Worm (Caenorhabditis elegans) whole organism, late embryonic: ENCODE data around the gene ZK512.1.

Experiments used
- C08G9.2 ChIP-seq: sonication (generic microtip); optimal IDR thresholded peaks from 2 replicates; lab custom pipeline; 2016; ENCODE audit warnings: mild to moderate bottlenecking, missing genetic modification characterization, moderate library complexity, missing compliant biosample characterization
- C38D4.7 ChIP-seq: fragments of 200-800 bp; sonication (Bioruptor generic); optimal IDR thresholded peaks from 2 replicates; lab custom pipeline; 2018; ENCODE audit warnings: mild to moderate bottlenecking, missing genetic modification characterization, moderate library complexity, missing compliant biosample characterization
- K02D7.2 ChIP-seq: sonication (generic microtip); optimal IDR thresholded peaks from 2 replicates; lab custom pipeline; 2017; ENCODE audit warnings: mild to moderate bottlenecking, missing genetic modification characterization, missing compliant biosample characterization
- Y22D7AL.16 ChIP-seq: sonication (generic microtip); optimal IDR thresholded peaks from 2 replicates; lab custom pipeline; 2016; ENCODE audit warnings: missing genetic modification characterization, missing compliant biosample characterization
- ahr-1 ChIP-seq: sonication (generic microtip); optimal IDR thresholded peaks from 2 replicates; lab custom pipeline; 2016; ENCODE audit warnings: missing genetic modification characterization, missing compliant biosample characterization
- ama-1 ChIP-seq: fragments of 150-350 bp; optimal IDR thresholded peaks from 2 replicates; lab custom pipeline; 2014
- ceh-14 ChIP-seq: sonication (generic microtip); optimal IDR thresholded peaks from 2 replicates; lab custom pipeline; 2016; ENCODE audit warnings: missing genotype, missing genetic modification characterization, missing compliant biosample characterization
- ceh-19 ChIP-seq: fragments of 200-800 bp; sonication (Bioruptor generic); optimal IDR thresholded peaks from 2 replicates; lab custom pipeline; 2018; ENCODE audit warnings: mild to moderate bottlenecking, missing genetic modification characterization, missing compliant biosample characterization
- ceh-22 ChIP-seq: sonication (generic microtip); optimal IDR thresholded peaks from 2 replicates; lab custom pipeline; 2017; ENCODE audit warnings: missing biosample characterization, missing genetic modification characterization
- ceh-31 ChIP-seq: sonication (generic microtip); optimal IDR thresholded peaks from 2 replicates; lab custom pipeline; 2016; ENCODE audit warnings: missing genetic modification characterization, missing compliant biosample characterization
- ceh-34 ChIP-seq: sonication (generic microtip); optimal IDR thresholded peaks from 2 replicates; lab custom pipeline; 2016; ENCODE audit warnings: mild to moderate bottlenecking, missing genetic modification characterization, missing compliant biosample characterization
- ceh-48 ChIP-seq: sonication (generic microtip); optimal IDR thresholded peaks from 2 replicates; lab custom pipeline; 2016; ENCODE audit warnings: missing genetic modification characterization, inconsistent platforms, missing compliant biosample characterization
- che-1 ChIP-seq: sonication (generic microtip); optimal IDR thresholded peaks from 2 replicates; lab custom pipeline; 2016; ENCODE audit warnings: mild to moderate bottlenecking, missing genetic modification characterization, missing compliant biosample characterization
- dmd-4 ChIP-seq: sonication (generic microtip); optimal IDR thresholded peaks from 2 replicates; lab custom pipeline; 2016; ENCODE audit warnings: borderline replicate concordance, missing genetic modification characterization, missing compliant biosample characterization
- dve-1 ChIP-seq: sonication (generic microtip); optimal IDR thresholded peaks from 2 replicates; lab custom pipeline; 2017; ENCODE audit warnings: antibody characterized with exemption, mild to moderate bottlenecking, missing genetic modification characterization, missing compliant biosample characterization
- elt-2 ChIP-seq: sonication (generic microtip); optimal IDR thresholded peaks from 2 replicates; lab custom pipeline; 2016; ENCODE audit warnings: missing genetic modification reagents, missing genetic modification characterization, missing compliant biosample characterization
- elt-4 ChIP-seq: sonication (generic microtip); optimal IDR thresholded peaks from 2 replicates; lab custom pipeline; 2016; ENCODE audit warnings: missing genetic modification characterization, missing compliant biosample characterization
- eyg-1 ChIP-seq: sonication (generic microtip); optimal IDR thresholded peaks from 2 replicates; lab custom pipeline; 2016; ENCODE audit warnings: missing genotype, missing genetic modification characterization, missing compliant biosample characterization
- fkh-6 ChIP-seq: sonication (generic microtip); optimal IDR thresholded peaks from 2 replicates; lab custom pipeline; 2016; ENCODE audit warnings: missing genetic modification characterization, missing compliant biosample characterization
- gmeb-2 ChIP-seq: sonication (generic microtip); optimal IDR thresholded peaks from 2 replicates; lab custom pipeline; 2016; ENCODE audit warnings: missing genetic modification characterization, inconsistent platforms, missing compliant biosample characterization
- hlh-13 ChIP-seq: fragments of 200-800 bp; sonication (Bioruptor generic); optimal IDR thresholded peaks from 2 replicates; lab custom pipeline; 2018; ENCODE audit warnings: mild to moderate bottlenecking, missing genetic modification characterization, missing compliant biosample characterization
- hlh-15 ChIP-seq: sonication (generic microtip); optimal IDR thresholded peaks from 2 replicates; lab custom pipeline; 2016; ENCODE audit warnings: missing genetic modification characterization, missing compliant biosample characterization
- hlh-30 ChIP-seq: sonication (generic microtip); optimal IDR thresholded peaks from 2 replicates; lab custom pipeline; 2017; ENCODE audit warnings: antibody characterized with exemption, missing genetic modification characterization, missing compliant biosample characterization; ENCODE audit not compliant: insufficient read depth
- hlh-6 ChIP-seq: sonication (generic microtip); optimal IDR thresholded peaks from 2 replicates; lab custom pipeline; 2016; ENCODE audit warnings: missing genotype, missing genetic modification characterization, missing compliant biosample characterization
- hlh-8 ChIP-seq: sonication (generic microtip); optimal IDR thresholded peaks from 2 replicates; lab custom pipeline; 2016; ENCODE audit warnings: missing genotype, missing genetic modification characterization, missing compliant biosample characterization
- lim-6 ChIP-seq: sonication (generic microtip); optimal IDR thresholded peaks from 2 replicates; lab custom pipeline; 2016; ENCODE audit warnings: missing genetic modification characterization, missing compliant biosample characterization
- lin-11 ChIP-seq: fragments of 200-800 bp; sonication (Bioruptor generic); optimal IDR thresholded peaks from 2 replicates; lab custom pipeline; 2018; ENCODE audit warnings: mild to moderate bottlenecking, missing genetic modification characterization, missing compliant biosample characterization
- madf-2 ChIP-seq: sonication (generic microtip); optimal IDR thresholded peaks from 2 replicates; lab custom pipeline; 2017; ENCODE audit warnings: missing genetic modification characterization, missing compliant biosample characterization
- nfya-1 ChIP-seq: sonication (generic microtip); optimal IDR thresholded peaks from 2 replicates; lab custom pipeline; 2017; ENCODE audit warnings: missing genetic modification characterization, mild to moderate bottlenecking, missing compliant biosample characterization, antibody characterized with exemption, moderate library complexity
- pag-3 ChIP-seq: sonication (generic microtip); optimal IDR thresholded peaks from 2 replicates; lab custom pipeline; 2016; ENCODE audit warnings: missing compliant biosample characterization, missing genetic modification characterization, borderline replicate concordance
- pat-9 ChIP-seq: fragments of 200-800 bp; sonication (Bioruptor generic); optimal IDR thresholded peaks from 2 replicates; lab custom pipeline; 2018; ENCODE audit warnings: mild to moderate bottlenecking, missing genetic modification characterization, moderate library complexity, missing compliant biosample characterization
- pha-4 ChIP-seq: fragments of 150-350 bp; optimal IDR thresholded peaks from 2 replicates; lab custom pipeline; 2018; ENCODE audit warnings: missing biosample characterization, missing genetic modification reagents, missing genetic modification characterization
- pros-1 ChIP-seq: fragments of 150-350 bp; optimal IDR thresholded peaks from 2 replicates; lab custom pipeline; 2014; ENCODE audit warnings: missing biosample characterization, missing genetic modification reagents, missing genetic modification characterization
- ref-2 ChIP-seq: sonication (generic microtip); optimal IDR thresholded peaks from 2 replicates; lab custom pipeline; 2016; ENCODE audit warnings: missing genetic modification characterization, missing compliant biosample characterization
- sdc-2 ChIP-seq: sonication (generic microtip); optimal IDR thresholded peaks from 2 replicates; lab custom pipeline; 2016; ENCODE audit warnings: missing genotype, missing genetic modification characterization, missing compliant biosample characterization
- sox-2 ChIP-seq: fragments of 200-800 bp; sonication (Bioruptor generic); IDR thresholded peaks from 2 replicates; pipeline ENCODE4 v1.3.6; 2022; ENCODE audit warnings: missing genetic modification reagents, missing genetic modification characterization, missing compliant biosample characterization
- syd-9 ChIP-seq: sonication (generic microtip); optimal IDR thresholded peaks from 2 replicates; lab custom pipeline; 2016; ENCODE audit warnings: mild to moderate bottlenecking, missing genetic modification characterization, moderate library complexity, missing compliant biosample characterization
- tbx-2 ChIP-seq: sonication (generic microtip); optimal IDR thresholded peaks from 2 replicates; lab custom pipeline; 2016; ENCODE audit warnings: missing genetic modification characterization, missing compliant biosample characterization
- ttx-3 ChIP-seq: sonication (generic microtip); optimal IDR thresholded peaks from 2 replicates; lab custom pipeline; 2016; ENCODE audit warnings: missing genetic modification reagents, missing genetic modification characterization, missing compliant biosample characterization
- unc-3 ChIP-seq, 2 experiments: fragments of 200-800 bp in 1 of 2; sonication (Bioruptor generic) in 1 of 2; sonication (generic microtip) in 1 of 2; conservative IDR thresholded peaks in 1 of 2; optimal IDR thresholded peaks in 1 of 2; 2 replicates each; pipeline versions ENCODE4 v1.3.6 to Lab custom; 2016 to 2022; ENCODE audit warnings: missing compliant biosample characterization in 2 of 2, missing genetic modification characterization in 2 of 2, missing genetic modification reagents in 1 of 2
- unc-42 ChIP-seq: sonication (generic microtip); optimal IDR thresholded peaks from 2 replicates; lab custom pipeline; 2016; ENCODE audit warnings: missing genotype, missing genetic modification characterization, missing compliant biosample characterization
- unc-55 ChIP-seq: sonication (generic microtip); optimal IDR thresholded peaks from 2 replicates; lab custom pipeline; 2017; ENCODE audit warnings: missing biosample characterization, missing genetic modification reagents, missing genetic modification characterization
- ztf-16 ChIP-seq: sonication (generic microtip); optimal IDR thresholded peaks from 2 replicates; lab custom pipeline; 2017; ENCODE audit warnings: missing genetic modification characterization, missing compliant biosample characterization

ZK512.1 gene

DNA sequence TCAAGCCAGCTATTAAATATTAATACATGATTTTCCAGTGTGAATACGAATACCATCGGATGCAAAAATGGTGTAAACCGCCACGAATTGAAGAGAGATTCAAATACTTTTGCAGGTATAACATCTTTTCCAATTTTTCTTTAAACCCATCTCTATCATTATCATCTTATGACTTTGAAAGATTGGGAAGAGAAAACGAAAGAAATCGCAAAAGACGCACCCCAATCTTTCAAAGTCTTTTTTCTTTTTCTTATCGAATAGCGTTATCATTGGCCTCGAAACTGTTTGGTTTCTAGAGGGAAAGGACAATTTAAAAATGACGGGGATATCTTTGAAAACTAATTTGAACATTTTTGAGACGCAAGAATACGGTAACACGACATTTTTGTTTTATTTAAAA lies 9.1 kb upstream of the ZK512.1 start:
- TF ChIP-seq pag-3 = no peak

DNA sequence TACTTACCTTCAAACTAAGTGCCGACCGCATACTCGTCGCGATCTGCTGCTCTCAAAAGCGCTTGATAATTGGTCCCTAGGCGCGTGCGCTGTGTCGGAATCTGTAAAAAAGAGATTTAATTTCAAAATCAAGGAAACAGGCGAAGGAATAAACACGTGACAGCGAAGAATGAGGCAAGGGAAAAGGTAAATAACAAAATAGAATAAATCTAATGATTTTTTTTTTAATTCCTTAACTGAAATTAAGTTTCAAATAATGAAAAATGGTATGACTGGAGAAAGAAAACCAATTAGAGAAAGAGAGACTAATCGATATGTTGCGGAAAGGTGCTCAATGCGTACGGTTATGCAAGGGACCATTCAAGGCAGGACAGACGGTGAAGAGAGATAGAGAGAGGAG lies 5.6 kb upstream of the ZK512.1 start, which contains the start of gene cya-1:
Gene cya-1, minus strand, starts transcription at position 101 of the 400 bp plus-strand sequence.
- no peak for TF ChIP-seq nfya-1 (tag; lab: Kevin White, UChicago)
- no peak for TF ChIP-seq ceh-14
- TF ChIP-seq dmd-4 (tag; lab: Kevin White, UChicago) = no peak
- no peak for TF ChIP-seq lin-11 (tag; lab: Kevin White, UChicago)
- TF ChIP-seq dve-1 (tag; lab: Kevin White, UChicago) = no peak
- TF ChIP-seq elt-4 = no peak
- no peak for TF ChIP-seq lim-6 (tag; lab: Kevin White, UChicago)
- TF ChIP-seq ceh-22 = no peak
- TF ChIP-seq hlh-8 (tag; lab: Kevin White, UChicago) = no peak
- TF ChIP-seq madf-2 (tag; lab: Kevin White, UChicago) = no peak
- TF ChIP-seq fkh-6 (tag; lab: Kevin White, UChicago) = no peak
- no peak for TF ChIP-seq pros-1 (tag; lab: Kevin White, UChicago)
- TF ChIP-seq Y22D7AL.16 (tag; lab: Kevin White, UChicago) = no peak
- TF ChIP-seq ref-2 (tag; lab: Kevin White, UChicago) = no peak
- no peak for TF ChIP-seq ceh-48 (tag; lab: Kevin White, UChicago)
- TF ChIP-seq ttx-3 (tag; lab: Kevin White, UChicago) = no peak
- no peak for TF ChIP-seq ztf-16 (tag; lab: Kevin White, UChicago)
- TF ChIP-seq C38D4.7 (GFP tag; lab: Kevin White, UChicago) = no peak
- TF ChIP-seq, all 69 proteins: peak for 0

DNA sequence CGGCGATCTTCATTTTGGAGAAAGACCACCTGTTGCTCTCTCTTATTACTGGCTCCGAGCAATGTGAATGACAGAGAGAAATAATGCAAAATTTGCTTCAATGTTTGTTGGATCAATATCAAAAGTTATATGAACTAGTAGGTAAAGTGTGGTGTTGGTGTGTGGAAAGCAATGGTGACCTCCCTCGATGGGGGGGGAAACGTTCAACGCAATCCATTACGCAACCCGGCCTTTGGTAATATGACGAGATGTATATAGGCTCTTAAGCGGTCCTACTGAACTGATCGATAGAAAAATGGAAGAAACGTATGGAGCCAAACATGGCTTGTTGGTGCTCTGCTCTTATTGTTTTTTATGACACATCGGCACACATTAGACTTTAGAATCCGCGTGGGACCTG lies 5.0 kb upstream of the ZK512.1 start:
- no peak for TF ChIP-seq ceh-22
- TF ChIP-seq eyg-1 (tag; lab: Kevin White, UChicago) = no peak
- TF ChIP-seq elt-2 (tag; lab: Kevin White, UChicago) = peak; percentile 6

DNA sequence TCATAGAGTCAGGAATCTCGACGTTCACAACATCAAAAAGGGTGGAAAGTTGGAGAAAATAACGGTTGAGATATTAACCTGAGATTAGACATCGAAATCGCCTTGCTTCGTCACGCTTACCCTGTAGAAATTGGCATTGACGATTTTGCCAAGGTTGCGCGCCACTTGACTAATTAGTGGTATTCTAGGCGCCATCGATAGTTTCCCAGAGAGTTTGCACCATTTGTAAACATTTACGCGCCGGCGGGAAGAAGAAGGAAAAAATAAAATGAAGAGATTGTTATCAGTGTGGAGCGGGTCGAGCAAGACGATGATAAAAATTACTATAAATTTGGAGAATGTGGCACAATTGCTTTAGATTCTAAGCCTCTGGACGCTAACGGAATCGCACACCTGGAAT lies 4.5 kb upstream of the ZK512.1 start:
- TF ChIP-seq unc-3 (GFP tag; conservative IDR thresholded peaks at IDR 0.05; lab: Robert Waterston, UW) (no peak), unc-3 (tag; optimal IDR thresholded peaks at IDR 0.05; lab: Kevin White, UChicago) (no peak), hlh-30 (tag; lab: Kevin White, UChicago) (no peak), sox-2 (GFP tag; lab: Robert Waterston, UW) (no peak), C08G9.2 (tag; lab: Kevin White, UChicago) (no peak), unc-42 (tag; lab: Kevin White, UChicago) (no peak), ztf-16 (tag; lab: Kevin White, UChicago) (no peak), ahr-1 (no peak), pag-3 (no peak)
- TF ChIP-seq, all 69 proteins: peak for 0

DNA sequence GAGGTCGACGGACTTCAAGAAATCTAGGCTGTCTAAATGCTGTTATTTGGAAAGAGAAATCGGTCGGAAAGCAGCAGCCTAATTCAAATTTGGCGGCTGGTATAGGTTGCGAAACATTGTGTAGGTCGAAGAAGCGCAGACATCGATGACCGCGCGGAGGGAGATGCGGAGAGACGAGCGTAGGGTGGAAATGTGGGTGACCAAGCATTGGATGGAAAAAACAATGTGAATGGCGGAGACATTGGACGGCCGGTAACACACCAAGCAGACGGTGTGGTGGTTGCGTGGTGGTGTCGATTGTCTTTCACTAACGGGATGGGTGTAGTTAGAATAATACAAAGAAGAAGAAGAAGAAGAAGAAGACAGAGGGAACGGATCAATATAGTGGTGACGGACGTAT lies 2.3 kb upstream of the ZK512.1 start:
- no peak for TF ChIP-seq ceh-22
- no peak for TF ChIP-seq unc-55
- TF ChIP-seq ama-1 (lab: Kevin White, UChicago) = no peak
- peak; percentile 55 for TF ChIP-seq sdc-2 (tag; lab: Kevin White, UChicago)
- TF ChIP-seq nfya-1 (tag; lab: Kevin White, UChicago) = peak; percentile 10
- TF ChIP-seq elt-2 (tag; lab: Kevin White, UChicago) = no peak
- no peak for TF ChIP-seq K02D7.2
- TF ChIP-seq pat-9 (tag; lab: Kevin White, UChicago) = no peak
- peak; percentile 63 for TF ChIP-seq ref-2 (tag; lab: Kevin White, UChicago)
- TF ChIP-seq C08G9.2 (tag; lab: Kevin White, UChicago) = peak; percentile 20
- no peak for TF ChIP-seq fkh-6 (tag; lab: Kevin White, UChicago)
- no peak for TF ChIP-seq pros-1 (tag; lab: Kevin White, UChicago)
- peak; percentile 37 for TF ChIP-seq tbx-2 (tag; lab: Kevin White, UChicago)
- TF ChIP-seq ceh-14 = peak; percentile 33
- no peak for TF ChIP-seq hlh-13 (GFP tag; lab: Kevin White, UChicago)
- peak; percentile 57 for TF ChIP-seq hlh-6 (tag; lab: Kevin White, UChicago)
- TF ChIP-seq madf-2 (tag; lab: Kevin White, UChicago) = peak; percentile 5
- no peak for TF ChIP-seq gmeb-2 (tag; lab: Kevin White, UChicago)
- TF ChIP-seq ceh-31 = peak; percentile 62
- no peak for TF ChIP-seq ceh-19
- no peak for TF ChIP-seq hlh-15 (tag; lab: Kevin White, UChicago)
- no peak for TF ChIP-seq ttx-3 (tag; lab: Kevin White, UChicago)
- peak; percentile 49 for TF ChIP-seq ceh-34 (tag; lab: Kevin White, UChicago)
- no peak for TF ChIP-seq syd-9 (tag; lab: Kevin White, UChicago)
- no peak for TF ChIP-seq che-1 (tag; lab: Kevin White, UChicago)
- TF ChIP-seq unc-42 (tag; lab: Kevin White, UChicago) = peak; percentile 23
- TF ChIP-seq sox-2 (GFP tag; lab: Robert Waterston, UW) = 0 out of 2 replicates have a peak, but pooled peaks have one; percentile 1
- TF ChIP-seq ahr-1 = no peak
- TF ChIP-seq pha-4 (tag; lab: Kevin White, UChicago) = no peak
